Worm (Caenorhabditis elegans) whole organism, L1 larva: Measurements from ENCODE around the gene F44B9.9.

ENCODE experiments used
- C04F5.9 ChIP-seq: sonication (generic microtip); optimal IDR thresholded peaks from 2 replicates; lab custom pipeline; 2016; ENCODE audit warnings: missing genetic modification characterization, missing compliant biosample characterization
- C34B4.2 ChIP-seq: sonication (generic microtip); optimal IDR thresholded peaks from 2 replicates; lab custom pipeline; 2017; ENCODE audit warnings: mild to moderate bottlenecking, missing genetic modification characterization, missing compliant biosample characterization
- F16B12.6 ChIP-seq: fragments of 150-350 bp; optimal IDR thresholded peaks from 2 replicates; lab custom pipeline; 2014; ENCODE audit warnings: missing biosample characterization, missing genetic modification characterization
- Y116A8C.19 ChIP-seq: sonication (generic microtip); optimal IDR thresholded peaks from 2 replicates; lab custom pipeline; 2016; ENCODE audit warnings: missing compliant biosample characterization, missing genetic modification characterization, borderline replicate concordance
- alr-1 ChIP-seq: fragments of 200-800 bp; sonication (Bioruptor generic); optimal IDR thresholded peaks from 2 replicates; lab custom pipeline; 2018; ENCODE audit warnings: borderline replicate concordance, mild to moderate bottlenecking, missing genetic modification characterization, missing compliant biosample characterization
- aly-2 ChIP-seq: fragments of 150-350 bp; optimal IDR thresholded peaks from 2 replicates; lab custom pipeline; 2014; ENCODE audit warnings: missing biosample characterization, missing genetic modification characterization
- ama-1 ChIP-seq: fragments of 150-350 bp; optimal IDR thresholded peaks from 2 replicates; lab custom pipeline; 2014
- blmp-1 ChIP-seq: fragments of 150-350 bp; optimal IDR thresholded peaks from 2 replicates; lab custom pipeline; 2014; ENCODE audit warnings: missing biosample characterization, missing genetic modification characterization
- ceh-63 ChIP-seq: fragments of 200-800 bp; sonication (Bioruptor generic); optimal IDR thresholded peaks from 2 replicates; lab custom pipeline; 2018; ENCODE audit warnings: mild to moderate bottlenecking, missing genetic modification characterization, missing compliant biosample characterization
- ceh-8 ChIP-seq: fragments of 200-800 bp; sonication (Bioruptor generic); optimal IDR thresholded peaks from 2 replicates; lab custom pipeline; 2018; ENCODE audit warnings: mild to moderate bottlenecking, missing genetic modification characterization, moderate library complexity, missing compliant biosample characterization
- ceh-82 ChIP-seq, 3 experiments: fragments of 150-350 bp in 1 of 3; sonication (generic microtip) in 2 of 3; optimal IDR thresholded peaks; 2 replicates each; lab custom pipeline; 2014 to 2017; ENCODE audit warnings: missing biosample characterization in 3 of 3, missing genetic modification characterization in 3 of 3
- ceh-88 ChIP-seq: fragments of 200-800 bp; sonication (Bioruptor generic); IDR thresholded peaks from 2 replicates; pipeline ENCODE4 v1.3.6; 2022; ENCODE audit warnings: missing genetic modification characterization, missing compliant biosample characterization
- ceh-90 ChIP-seq: sonication (generic microtip); optimal IDR thresholded peaks from 2 replicates; lab custom pipeline; 2016; ENCODE audit warnings: missing genetic modification characterization, missing compliant biosample characterization
- dpl-1 ChIP-seq, 3 experiments: fragments of 150-350 bp in 2 of 3; sonication (generic microtip) in 1 of 3; optimal IDR thresholded peaks; 2 replicates each; lab custom pipeline; 2014 to 2017; ENCODE audit warnings: missing biosample characterization in 3 of 3, missing genetic modification characterization in 3 of 3, missing genetic modification reagents in 3 of 3
- elt-2 ChIP-seq: sonication (generic microtip); optimal IDR thresholded peaks from 2 replicates; lab custom pipeline; 2016; ENCODE audit warnings: missing genetic modification characterization, mild to moderate bottlenecking, inconsistent platforms, missing compliant biosample characterization, missing genetic modification reagents
- elt-3 ChIP-seq, 6 experiments: fragments of 150-350 bp in 1 of 6; sonication (generic microtip); optimal IDR thresholded peaks; 2 replicates each; lab custom pipeline; 2017 to 2018; ENCODE audit warnings: missing biosample characterization in 6 of 6, missing genetic modification characterization in 6 of 6, inconsistent platforms in 1 of 6
- fos-1 ChIP-seq: fragments of 150-350 bp; optimal IDR thresholded peaks from 2 replicates; lab custom pipeline; 2014; ENCODE audit warnings: missing biosample characterization, missing genetic modification characterization
- grh-1 ChIP-seq: fragments of 200-800 bp; sonication (Bioruptor generic); IDR thresholded peaks from 2 replicates; pipeline ENCODE4 v1.3.6; 2022; ENCODE audit warnings: missing genetic modification reagents, missing genetic modification characterization, missing compliant biosample characterization
- hlh-17 ChIP-seq: fragments of 200-800 bp; sonication (Bioruptor generic); optimal IDR thresholded peaks from 2 replicates; lab custom pipeline; 2018; ENCODE audit warnings: missing genetic modification characterization, mild to moderate bottlenecking, missing compliant biosample characterization, moderate library complexity, borderline replicate concordance
- hlh-4 ChIP-seq: sonication (generic microtip); optimal IDR thresholded peaks from 2 replicates; lab custom pipeline; 2016; ENCODE audit warnings: mild to moderate bottlenecking, missing genetic modification characterization, missing compliant biosample characterization
- hpl-2 ChIP-seq: fragments of 150-350 bp; optimal IDR thresholded peaks from 2 replicates; lab custom pipeline; 2014; ENCODE audit warnings: missing biosample characterization, missing genetic modification reagents, missing genetic modification characterization
- irx-1 ChIP-seq: sonication (generic microtip); optimal IDR thresholded peaks from 2 replicates; lab custom pipeline; 2016; ENCODE audit warnings: missing genetic modification characterization, missing compliant biosample characterization
- jun-1 ChIP-seq: fragments of 150-350 bp; optimal IDR thresholded peaks from 2 replicates; lab custom pipeline; 2014; ENCODE audit warnings: missing biosample characterization, missing genetic modification reagents, missing genetic modification characterization
- lin-14 ChIP-seq: fragments of 200-800 bp; sonication (Bioruptor generic); optimal IDR thresholded peaks from 2 replicates; lab custom pipeline; 2018; ENCODE audit warnings: mild to moderate bottlenecking, missing genetic modification characterization, moderate library complexity, missing compliant biosample characterization
- lin-39 ChIP-seq: fragments of 150-350 bp; optimal IDR thresholded peaks from 2 replicates; lab custom pipeline; 2014; ENCODE audit warnings: missing biosample characterization, missing genetic modification reagents, missing genetic modification characterization
- lsy-2 ChIP-seq, 2 experiments: fragments of 150-350 bp; optimal IDR thresholded peaks; 2 replicates each; lab custom pipeline; 2014; ENCODE audit warnings: missing biosample characterization in 2 of 2, missing genetic modification characterization in 2 of 2
- mep-1 ChIP-seq: fragments of 150-350 bp; optimal IDR thresholded peaks from 2 replicates; lab custom pipeline; 2014; ENCODE audit warnings: missing biosample characterization, missing genetic modification characterization
- nhr-11 ChIP-seq: fragments of 150-350 bp; optimal IDR thresholded peaks from 2 replicates; lab custom pipeline; 2014; ENCODE audit warnings: missing biosample characterization, missing genetic modification characterization
- nhr-12 ChIP-seq: sonication (generic microtip); optimal IDR thresholded peaks from 2 replicates; lab custom pipeline; 2017; ENCODE audit warnings: missing biosample characterization, missing genetic modification characterization
- nhr-19 ChIP-seq: fragments of 200-800 bp; sonication (Bioruptor generic); conservative IDR thresholded peaks from 2 replicates; pipeline ENCODE4 v1.3.6; 2022; ENCODE audit warnings: missing genetic modification characterization, missing compliant biosample characterization
- nhr-20 ChIP-seq: sonication (generic microtip); optimal IDR thresholded peaks from 2 replicates; lab custom pipeline; 2016; ENCODE audit warnings: mild to moderate bottlenecking, missing genetic modification characterization, missing compliant biosample characterization
- nhr-237 ChIP-seq: fragments of 150-350 bp; optimal IDR thresholded peaks from 2 replicates; lab custom pipeline; 2014; ENCODE audit warnings: missing biosample characterization, missing genetic modification characterization
- nhr-71 ChIP-seq: sonication (generic microtip); optimal IDR thresholded peaks from 2 replicates; lab custom pipeline; 2016; ENCODE audit warnings: mild to moderate bottlenecking, missing genetic modification characterization, moderate library complexity, missing compliant biosample characterization
- nhr-76 ChIP-seq: sonication (generic microtip); optimal IDR thresholded peaks from 2 replicates; lab custom pipeline; 2017; ENCODE audit warnings: missing biosample characterization, missing genetic modification characterization
- nhr-77 ChIP-seq: fragments of 150-350 bp; optimal IDR thresholded peaks from 2 replicates; lab custom pipeline; 2014; ENCODE audit warnings: missing biosample characterization, missing genetic modification characterization
- nhr-85 ChIP-seq: sonication (generic microtip); peaks from one replicate; lab custom pipeline; 2016; ENCODE audit warnings: missing genetic modification characterization, inconsistent platforms, missing compliant biosample characterization
- nhr-90 ChIP-seq: sonication (generic microtip); optimal IDR thresholded peaks from 2 replicates; lab custom pipeline; 2016; ENCODE audit warnings: mild to moderate bottlenecking, missing genetic modification characterization, missing compliant biosample characterization; ENCODE audit not compliant: poor library complexity
- pag-3 ChIP-seq: sonication (generic microtip); optimal IDR thresholded peaks from 2 replicates; lab custom pipeline; 2017; ENCODE audit warnings: missing genetic modification characterization, mild to moderate bottlenecking, missing compliant biosample characterization, antibody characterized with exemption, borderline replicate concordance; ENCODE audit not compliant: insufficient read depth
- pax-3 ChIP-seq: fragments of 200-800 bp; sonication (Bioruptor generic); optimal IDR thresholded peaks from 2 replicates; lab custom pipeline; 2018; ENCODE audit warnings: mild to moderate bottlenecking, missing genetic modification characterization, moderate library complexity, missing compliant biosample characterization
- skn-1 ChIP-seq: fragments of 150-350 bp; optimal IDR thresholded peaks from 2 replicates; lab custom pipeline; 2014; ENCODE audit warnings: missing biosample characterization, missing genetic modification characterization
- snu-23 ChIP-seq: sonication (generic microtip); optimal IDR thresholded peaks from 2 replicates; lab custom pipeline; 2016; ENCODE audit warnings: missing genetic modification characterization, missing compliant biosample characterization
- sox-4 ChIP-seq: sonication (generic microtip); optimal IDR thresholded peaks from 2 replicates; lab custom pipeline; 2016; ENCODE audit warnings: missing genetic modification characterization, missing compliant biosample characterization
- sup-37 ChIP-seq: fragments of 200-800 bp; sonication (Bioruptor generic); optimal IDR thresholded peaks from 2 replicates; lab custom pipeline; 2018; ENCODE audit warnings: mild to moderate bottlenecking, missing genetic modification characterization, missing compliant biosample characterization
- unc-30 ChIP-seq: sonication (generic microtip); optimal IDR thresholded peaks from 2 replicates; lab custom pipeline; 2017; ENCODE audit warnings: missing biosample characterization, missing genetic modification characterization
- unc-62 ChIP-seq: fragments of 150-350 bp; optimal IDR thresholded peaks from 2 replicates; lab custom pipeline; 2014; ENCODE audit warnings: missing biosample characterization, missing genetic modification reagents, missing genetic modification characterization
- xbp-1 ChIP-seq: sonication (generic microtip); optimal IDR thresholded peaks from 2 replicates; lab custom pipeline; 2016; ENCODE audit warnings: missing genetic modification characterization, missing compliant biosample characterization
- ztf-11 ChIP-seq, 2 experiments: sonication (generic microtip); optimal IDR thresholded peaks; 2 replicates each; lab custom pipeline; 2016 to 2017; ENCODE audit warnings: missing genetic modification characterization in 2 of 2, missing biosample characterization in 1 of 2, missing compliant biosample characterization in 1 of 2
- ztf-4 ChIP-seq: fragments of 150-350 bp; optimal IDR thresholded peaks from 2 replicates; lab custom pipeline; 2014; ENCODE audit warnings: missing biosample characterization, missing genetic modification characterization

F44B9.9 gene

ce11 chrIII:8036050-8036449 lies 5.2 kb upstream of the F44B9.9 start:
- TF ChIP-seq grh-1 (GFP tag; lab: Robert Waterston, UW) (peak; percentile 62), hlh-4 (tag; lab: Kevin White, UChicago) (no peak), elt-3 (tag; optimal IDR thresholded peaks at IDR 0.05; lab: Kevin White, UChicago) (peak in 3 of 6 experiments; percentile 28 to 88 (median 64)), lin-14 (GFP tag; lab: Kevin White, UChicago) (peak; percentile 21), blmp-1 (peak; percentile 53), nhr-11 (tag; lab: Kevin White, UChicago) (no peak), lsy-2 (tag; optimal IDR thresholded peaks at IDR 0.05; lab: Kevin White, UChicago) (peak in 1 of 2 experiments; percentile 16), nhr-85 (tag; lab: Kevin White, UChicago) (peak; percentile 78), lin-39 (no peak)

- TF ChIP-seq nhr-76 (tag; lab: Kevin White, UChicago) = no peak
- TF ChIP-seq hpl-2 (GFP tag; lab: Kevin White, UChicago) = no peak
These were observed 2.7 kb upstream of the F44B9.9 start, which contains the start of gene F44B9.10 for ce11 chrIII:8033534-8033933. Gene F44B9.10, minus strand, starts transcription at chrIII:8033634.

ce11 chrIII:8029487-8029886 lies 1.4 kb downstream of the F44B9.9 start, which contains the start of gene F44B9.8:
Gene F44B9.8, minus strand, starts transcription at chrIII:8029649.
- TF ChIP-seq F16B12.6 (peak; percentile 29), hpl-2 (GFP tag; lab: Kevin White, UChicago) (no peak), xbp-1 (peak; percentile 69), nhr-11 (tag; lab: Kevin White, UChicago) (no peak), blmp-1 (peak; percentile 19), nhr-20 (tag; lab: Kevin White, UChicago) (peak; percentile 72), nhr-12 (tag; lab: Kevin White, UChicago) (no peak), sox-4 (tag; lab: Kevin White, UChicago) (no peak), nhr-77 (tag; lab: Kevin White, UChicago) (no peak), aly-2 (no peak), jun-1 (no peak), hlh-17 (GFP tag; lab: Kevin White, UChicago) (no peak), irx-1 (tag; lab: Kevin White, UChicago) (peak; percentile 3), lsy-2 (tag; optimal IDR thresholded peaks at IDR 0.05; lab: Kevin White, UChicago) (peak; percentile 76 to 80), snu-23 (GFP tag; lab: Kevin White, UChicago) (peak; percentile 76), C34B4.2 (tag; lab: Kevin White, UChicago) (no peak), ama-1 (lab: Kevin White, UChicago) (no peak), Y116A8C.19 (tag; lab: Kevin White, UChicago) (no peak), alr-1 (no peak), nhr-19 (GFP tag; lab: Robert Waterston, UW) (peak; percentile 66), nhr-71 (peak; percentile 69), ceh-82 (tag; optimal IDR thresholded peaks at IDR 0.05; lab: Kevin White, UChicago) (peak in 1 of 3 experiments; percentile 52), mep-1 (tag; lab: Kevin White, UChicago) (peak; percentile 68), unc-62 (GFP tag; lab: Kevin White, UChicago) (no peak), C04F5.9 (tag; lab: Kevin White, UChicago) (peak; percentile 7), ztf-11 (tag; optimal IDR thresholded peaks at IDR 0.05; lab: Kevin White, UChicago) (peak in 1 of 2 experiments; percentile 20), nhr-237 (tag; lab: Kevin White, UChicago) (no peak), pax-3 (tag; lab: Kevin White, UChicago) (no peak), ceh-8 (GFP tag; lab: Kevin White, UChicago) (no peak), fos-1 (tag; lab: Kevin White, UChicago) (no peak), ceh-63 (GFP tag; lab: Kevin White, UChicago) (no peak), elt-2 (tag; lab: Kevin White, UChicago) (no peak), sup-37 (GFP tag; lab: Kevin White, UChicago) (no peak), dpl-1 (GFP tag; optimal IDR thresholded peaks at IDR 0.05; lab: Kevin White, UChicago) (peak; percentile 60 to 82 (median 76)), ceh-88 (GFP tag; lab: Robert Waterston, UW) (no peak), grh-1 (GFP tag; lab: Robert Waterston, UW) (peak; percentile 86), ztf-4 (tag; lab: Kevin White, UChicago) (peak; percentile 12), unc-30 (tag; lab: Kevin White, UChicago) (no peak), nhr-90 (tag; lab: Kevin White, UChicago) (peak; percentile 55), skn-1 (peak; percentile 35), pag-3 (tag; lab: Kevin White, UChicago) (no peak), ceh-90 (no peak)
